Fruit fly (Drosophila melanogaster) whole organism, embryonic: ENCODE measurements around the gene CG7611.

Experiments used
- Ada2b ChIP-seq: fragments of 200-800 bp; sonication (Bioruptor generic); IDR thresholded peaks from 2 replicates; pipeline ENCODE4 v1.3.6; 2022; ENCODE audit warnings: missing biosample characterization, missing genetic modification characterization
- Asciz ChIP-seq: fragments of 200-800 bp; sonication (Bioruptor generic); optimal IDR thresholded peaks from 2 replicates; lab custom pipeline; 2017; ENCODE audit warnings: missing biosample characterization, mild to moderate bottlenecking, missing genetic modification characterization, missing genetic modification reagents
- Awh ChIP-seq: fragments of 200-800 bp; sonication (Bioruptor generic); IDR thresholded peaks from 2 replicates; pipeline ENCODE4, ENCODE4 v1.3.6; 2022; ENCODE audit warnings: missing biosample characterization, missing genetic modification characterization
- BEAF-32 ChIP-seq: fragments of 200-800 bp; sonication (Bioruptor generic); optimal IDR thresholded peaks from 3 replicates; lab custom pipeline; 2017; ENCODE audit warnings: missing biosample characterization, missing genetic modification characterization, mild to moderate bottlenecking, moderate library complexity, missing genetic modification reagents
- CG11456 ChIP-seq: fragments of 200-800 bp; sonication (Bioruptor generic); IDR thresholded peaks from 3 replicates; pipeline ENCODE4 v1.3.6; 2022; ENCODE audit warnings: missing biosample characterization, missing genetic modification characterization
- CG14710 ChIP-seq: fragments of 200-800 bp; sonication (Bioruptor generic); optimal IDR thresholded peaks from 3 replicates; lab custom pipeline; 2019; ENCODE audit warnings: missing biosample characterization, mild to moderate bottlenecking, missing genetic modification characterization, moderate library complexity
- CG1529 ChIP-seq: fragments of 200-800 bp; sonication (Bioruptor generic); optimal IDR thresholded peaks from 3 replicates; lab custom pipeline; 2018; ENCODE audit warnings: missing biosample characterization, missing genetic modification characterization
- CG17186 ChIP-seq: fragments of 200-800 bp; sonication (Bioruptor generic); optimal IDR thresholded peaks from 3 replicates; lab custom pipeline; 2017; ENCODE audit warnings: missing biosample characterization, missing genetic modification reagents, missing genetic modification characterization
- CG32767 ChIP-seq: fragments of 200-800 bp; sonication (Bioruptor generic); IDR thresholded peaks from 2 replicates; pipeline ENCODE4 v1.3.6; 2022; ENCODE audit warnings: missing biosample characterization, missing genetic modification characterization
- CG5180 ChIP-seq: fragments of 200-800 bp; sonication (Bioruptor generic); optimal IDR thresholded peaks from 3 replicates; lab custom pipeline; 2017; ENCODE audit warnings: missing biosample characterization, missing genetic modification characterization, mild to moderate bottlenecking, moderate library complexity, missing genetic modification reagents
- CG6254 ChIP-seq: fragments of 200-800 bp; sonication (Bioruptor generic); optimal IDR thresholded peaks from 3 replicates; lab custom pipeline; 2017; ENCODE audit warnings: mild to moderate bottlenecking, missing biosample characterization, missing genetic modification reagents, missing genetic modification characterization
- CG6272 ChIP-seq: fragments of 200-800 bp; sonication (Bioruptor generic); IDR thresholded peaks from 2 replicates; pipeline ENCODE4 v1.3.6; 2022; ENCODE audit warnings: missing biosample characterization, missing genetic modification characterization
- CG6791 ChIP-seq: fragments of 200-800 bp; sonication (Bioruptor generic); IDR thresholded peaks from 3 replicates; pipeline ENCODE4 v1.3.6; 2022; ENCODE audit warnings: missing biosample characterization, missing genetic modification characterization; ENCODE audit not compliant: partially characterized antibody
- CG7357 ChIP-seq: fragments of 200-800 bp; sonication (Bioruptor generic); IDR thresholded peaks from 3 replicates; pipeline ENCODE4 v1.3.6; 2022; ENCODE audit warnings: missing biosample characterization, missing genetic modification characterization
- CG7786 ChIP-seq: fragments of 200-800 bp; sonication (Bioruptor generic); optimal IDR thresholded peaks from 2 replicates; lab custom pipeline; 2016; ENCODE audit warnings: missing biosample characterization, missing genetic modification characterization
- CG7928 ChIP-seq: fragments of 200-800 bp; sonication (Bioruptor generic); optimal IDR thresholded peaks from 2 replicates; lab custom pipeline; 2017; ENCODE audit warnings: missing biosample characterization, mild to moderate bottlenecking, missing genetic modification characterization
- CG7963 ChIP-seq: fragments of 200-800 bp; sonication (Bioruptor generic); IDR thresholded peaks from 3 replicates; pipeline ENCODE4 v1.3.6; 2022; ENCODE audit warnings: missing biosample characterization, missing genetic modification characterization; ENCODE audit not compliant: partially characterized antibody
- CG8290 ChIP-seq, 3 experiments: fragments of 200-800 bp; sonication (Bioruptor generic); optimal IDR thresholded peaks; 2 replicates each; lab custom pipeline; 2016 to 2019; ENCODE audit warnings: missing biosample characterization in 3 of 3, missing genetic modification characterization in 3 of 3, mild to moderate bottlenecking in 2 of 3, moderate library complexity in 1 of 3
- CG8359 ChIP-seq: fragments of 200-800 bp; sonication (Bioruptor generic); optimal IDR thresholded peaks from 2 replicates; lab custom pipeline; 2017; ENCODE audit warnings: missing biosample characterization, mild to moderate bottlenecking, missing genetic modification characterization, borderline replicate concordance
- CG8924 ChIP-seq: fragments of 200-800 bp; optimal IDR thresholded peaks from 3 replicates; lab custom pipeline; 2019; ENCODE audit warnings: missing biosample characterization, mild to moderate bottlenecking, missing genetic modification characterization, moderate library complexity
- Dek ChIP-seq: fragments of 200-800 bp; sonication (Bioruptor generic); optimal IDR thresholded peaks from 3 replicates; lab custom pipeline; 2019; ENCODE audit warnings: missing biosample characterization, mild to moderate bottlenecking, missing genetic modification characterization, moderate library complexity
- Doc2 ChIP-seq: fragments of 200-800 bp; sonication (Bioruptor generic); IDR thresholded peaks from 2 replicates; pipeline ENCODE4 v1.3.6; 2022; ENCODE audit warnings: missing biosample characterization, missing genetic modification characterization
- H2.0 ChIP-seq: fragments of 200-800 bp; sonication (Bioruptor generic); IDR thresholded peaks from 2 replicates; pipeline ENCODE4 v1.3.6; 2022; ENCODE audit warnings: missing biosample characterization, missing genetic modification characterization
- Hey ChIP-seq: fragments of 200-800 bp; sonication (Bioruptor generic); optimal IDR thresholded peaks from 3 replicates; lab custom pipeline; 2018; ENCODE audit warnings: missing biosample characterization, mild to moderate bottlenecking, missing genetic modification characterization
- Hmr ChIP-seq: fragments of 200-800 bp; sonication (Bioruptor generic); optimal IDR thresholded peaks from 3 replicates; lab custom pipeline; 2017; ENCODE audit warnings: mild to moderate bottlenecking, missing biosample characterization, missing genetic modification reagents, missing genetic modification characterization
- NfI ChIP-seq: fragments of 200-800 bp; sonication (Bioruptor generic); optimal IDR thresholded peaks from 3 replicates; lab custom pipeline; 2018; ENCODE audit warnings: missing biosample characterization, mild to moderate bottlenecking, missing genetic modification characterization, moderate library complexity
- Sry-β ChIP-seq: fragments of 200-800 bp; sonication (Bioruptor generic); optimal IDR thresholded peaks from 2 replicates; lab custom pipeline; 2018; ENCODE audit warnings: missing biosample characterization, mild to moderate bottlenecking, missing genetic modification characterization, moderate library complexity
- Ssrp ChIP-seq: fragments of 200-800 bp; sonication (Bioruptor generic); optimal IDR thresholded peaks from 2 replicates; lab custom pipeline; 2018; ENCODE audit warnings: missing biosample characterization, mild to moderate bottlenecking, missing genetic modification characterization, moderate library complexity
- Stat92E ChIP-seq, 3 experiments: fragments of >200 bp in 2 of 3; fragments of 200-800 bp in 1 of 3; sonication (Bioruptor generic) in 1 of 3; optimal IDR thresholded peaks; 2 replicates each; lab custom pipeline; 2017 to 2019; ENCODE audit warnings: missing biosample characterization in 3 of 3, missing genetic modification characterization in 3 of 3, mild to moderate bottlenecking in 1 of 3, moderate library complexity in 1 of 3
- ara ChIP-seq: fragments of 200-800 bp; sonication (Bioruptor generic); IDR thresholded peaks from 2 replicates; pipeline ENCODE4 v1.3.6; 2022; ENCODE audit warnings: missing biosample characterization, missing genetic modification characterization
- ato ChIP-seq: fragments of 200-800 bp; sonication (Bioruptor generic); IDR thresholded peaks from 2 replicates; pipeline ENCODE4 v1.3.6; 2022; ENCODE audit warnings: missing biosample characterization, missing genetic modification characterization; ENCODE audit not compliant: partially characterized antibody
- chn ChIP-seq: fragments of 200-800 bp; sonication (Bioruptor generic); optimal IDR thresholded peaks from 2 replicates; lab custom pipeline; 2016; ENCODE audit warnings: missing biosample characterization, missing genetic modification characterization
- crc ChIP-seq: fragments of 200-800 bp; sonication (Bioruptor generic); optimal IDR thresholded peaks from 2 replicates; lab custom pipeline; 2016; ENCODE audit warnings: missing biosample characterization, missing genetic modification characterization
- emc ChIP-seq: fragments of 200-800 bp; sonication (Bioruptor generic); optimal IDR thresholded peaks from 2 replicates; lab custom pipeline; 2016; ENCODE audit warnings: missing biosample characterization, missing genetic modification characterization
- eyg ChIP-seq: fragments of 200-800 bp; sonication (Bioruptor generic); optimal IDR thresholded peaks from 3 replicates; lab custom pipeline; 2016; ENCODE audit warnings: missing biosample characterization, missing genetic modification characterization
- gce ChIP-seq: fragments of 200-800 bp; sonication (Bioruptor generic); IDR thresholded peaks from 3 replicates; pipeline ENCODE4 v1.3.6; 2022; ENCODE audit warnings: missing biosample characterization, missing genetic modification characterization
- gcm ChIP-seq: fragments of 200-800 bp; sonication (Bioruptor generic); optimal IDR thresholded peaks from 2 replicates; lab custom pipeline; 2019; ENCODE audit warnings: missing biosample characterization, mild to moderate bottlenecking, missing genetic modification characterization, moderate library complexity
- grau ChIP-seq: fragments of 200-800 bp; optimal IDR thresholded peaks from 3 replicates; lab custom pipeline; 2019; ENCODE audit warnings: missing biosample characterization, mild to moderate bottlenecking, missing genetic modification characterization, moderate library complexity
- grn ChIP-seq: fragments of 200-800 bp; sonication (Bioruptor generic); optimal IDR thresholded peaks from 3 replicates; lab custom pipeline; 2017; ENCODE audit warnings: missing biosample characterization, missing genetic modification characterization
- hkb ChIP-seq, 2 experiments: fragments of 200-800 bp in 1 of 2; fragments of >200 bp in 1 of 2; sonication (Bioruptor generic) in 1 of 2; IDR thresholded peaks in 1 of 2; optimal IDR thresholded peaks in 1 of 2; 2 replicates each; pipeline versions ENCODE4 v1.3.6 to Lab custom; 2017 to 2022; ENCODE audit warnings: missing biosample characterization in 1 of 2, missing genetic modification characterization in 1 of 2
- mirr ChIP-seq: fragments of 200-800 bp; sonication (Bioruptor generic); optimal IDR thresholded peaks from 3 replicates; lab custom pipeline; 2018; ENCODE audit warnings: missing biosample characterization, mild to moderate bottlenecking, missing genetic modification characterization
- psq ChIP-seq: fragments of 200-800 bp; sonication (Bioruptor generic); optimal IDR thresholded peaks from 2 replicates; lab custom pipeline; 2017; ENCODE audit warnings: missing biosample characterization, missing genetic modification characterization
- run ChIP-seq: fragments of 200-800 bp; sonication (Bioruptor generic); optimal IDR thresholded peaks from 3 replicates; lab custom pipeline; 2018; ENCODE audit warnings: missing biosample characterization, mild to moderate bottlenecking, missing genetic modification characterization
- salm ChIP-seq: fragments of 200-800 bp; sonication (Bioruptor generic); optimal IDR thresholded peaks from 2 replicates; lab custom pipeline; 2018; ENCODE audit warnings: missing biosample characterization, mild to moderate bottlenecking, missing genetic modification characterization
- sd ChIP-seq: fragments of 200-800 bp; sonication (Bioruptor generic); optimal IDR thresholded peaks from 3 replicates; lab custom pipeline; 2018; ENCODE audit warnings: missing biosample characterization, mild to moderate bottlenecking, missing genetic modification characterization, moderate library complexity
- sisA ChIP-seq: fragments of 200-800 bp; sonication (Bioruptor generic); IDR thresholded peaks from 2 replicates; pipeline ENCODE4 v1.3.6; 2022; ENCODE audit warnings: missing biosample characterization, missing genetic modification characterization
- sr ChIP-seq: fragments of 200-800 bp; sonication (Bioruptor generic); IDR thresholded peaks from 3 replicates; pipeline ENCODE4 v1.3.6; 2022; ENCODE audit warnings: missing biosample characterization, missing genetic modification characterization
- usp ChIP-seq: fragments of >200 bp; optimal IDR thresholded peaks from 2 replicates; lab custom pipeline; 2017; ENCODE audit warnings: missing biosample characterization, missing genetic modification characterization

CG7611 gene

dm6 chr3L:21509488-21510122, 13.4 kb upstream of the CG7611 start (continued):
- TF ChIP-seq mirr (GFP tag; lab: Kevin White, UChicago): no peak
- TF ChIP-seq CG7928: no peak
- TF ChIP-seq CG11456 (GFP tag; lab: Robert Waterston, UW): 0 out of 3 replicates have a peak, but pooled peaks have one; percentile 7
- TF ChIP-seq CG8290 (GFP tag; optimal IDR thresholded peaks at IDR 0.05; lab: Kevin White, UChicago): no peak
- peak in 1 of 2 experiments; percentile 49 for TF ChIP-seq CG8290 (tag; optimal IDR thresholded peaks at IDR 0.05; lab: Kevin White, UChicago)
- no peak for TF ChIP-seq psq (GFP tag; lab: Kevin White, UChicago)
- TF ChIP-seq eyg (GFP tag; lab: Kevin White, UChicago): no peak
- TF ChIP-seq gce (GFP tag; lab: Robert Waterston, UW): no peak
- TF ChIP-seq sr (GFP tag; lab: Robert Waterston, UW): no peak
- TF ChIP-seq sd (tag; lab: Kevin White, UChicago): no peak
- no peak for TF ChIP-seq CG17186 (GFP tag; lab: Kevin White, UChicago)
- no peak for TF ChIP-seq ato (GFP tag; lab: Robert Waterston, UW)
- no peak for TF ChIP-seq CG6272 (GFP tag; lab: Robert Waterston, UW)
- no peak for TF ChIP-seq CG1529 (GFP tag; lab: Kevin White, UChicago)
- no peak for TF ChIP-seq Hey (tag; lab: Kevin White, UChicago)
- TF ChIP-seq Awh (GFP tag; lab: Robert Waterston, UW): peak; percentile 44; the same call in 1 of the 2 replicates
- TF ChIP-seq Ada2b (GFP tag; lab: Robert Waterston, UW): peak; percentile 24; the same call in 1 of the 2 replicates
- TF ChIP-seq Dek (tag; lab: Kevin White, UChicago): no peak
- TF ChIP-seq gcm (GFP tag; lab: Kevin White, UChicago): no peak
- peak; percentile 20 for TF ChIP-seq CG14710 (tag; lab: Kevin White, UChicago)
- TF ChIP-seq CG7963 (GFP tag; lab: Robert Waterston, UW): no peak
- no peak for TF ChIP-seq hkb (optimal IDR thresholded peaks at IDR 0.05; lab: Kevin White, UChicago)
- TF ChIP-seq hkb (GFP tag; IDR thresholded peaks at IDR 0.05; lab: Robert Waterston, UW): no peak
- no peak for TF ChIP-seq CG7357 (GFP tag; lab: Robert Waterston, UW)
- peak; percentile 3 for TF ChIP-seq CG8359 (GFP tag; lab: Kevin White, UChicago)
- no peak for TF ChIP-seq Sry-β (GFP tag; lab: Kevin White, UChicago)
- TF ChIP-seq CG32767: no peak
- TF ChIP-seq crc (GFP tag; lab: Kevin White, UChicago): no peak
- no peak for TF ChIP-seq CG5180 (GFP tag; lab: Kevin White, UChicago)
- no peak for TF ChIP-seq Ssrp (tag; lab: Kevin White, UChicago)
- no peak for TF ChIP-seq CG8924 (tag; lab: Kevin White, UChicago)
- no peak for TF ChIP-seq grn
- TF ChIP-seq grau (tag; lab: Kevin White, UChicago): peak; percentile 41
- TF ChIP-seq Hmr (GFP tag; lab: Kevin White, UChicago): peak; percentile 48
- no peak for TF ChIP-seq run (tag; lab: Kevin White, UChicago)
- 0 out of 2 replicates have a peak, but pooled peaks have one; percentile 32 for TF ChIP-seq H2.0 (GFP tag; lab: Robert Waterston, UW)
- 0 out of 3 replicates have a peak, but pooled peaks have one; percentile 26 for TF ChIP-seq CG6791 (GFP tag; lab: Robert Waterston, UW)
- TF ChIP-seq salm (tag; lab: Kevin White, UChicago): no peak
- TF ChIP-seq emc (GFP tag; lab: Kevin White, UChicago): no peak
- peak; percentile 10 for TF ChIP-seq chn (GFP tag; lab: Kevin White, UChicago)
- no peak for TF ChIP-seq CG7786
- no peak for TF ChIP-seq BEAF-32 (GFP tag; lab: Kevin White, UChicago)
- TF ChIP-seq Asciz (GFP tag; lab: Kevin White, UChicago): peak; percentile 19
- no peak for TF ChIP-seq Doc2 (GFP tag; lab: Robert Waterston, UW)
- peak; percentile 37 for TF ChIP-seq CG6254 (GFP tag; lab: Kevin White, UChicago)
- TF ChIP-seq sisA (GFP tag; lab: Robert Waterston, UW): no peak
- TF ChIP-seq usp (GFP tag; lab: Kevin White, UChicago): no peak
- no peak for TF ChIP-seq ara
- no peak for TF ChIP-seq Stat92E (GFP tag; optimal IDR thresholded peaks at IDR 0.05; lab: Kevin White, UChicago)
- peak; percentile 31 for TF ChIP-seq NfI (GFP tag; lab: Kevin White, UChicago)
